Fruit fly (Drosophila melanogaster): ENCODE results near the gene CG7634.

- TF ChIP-seq EcR (GFP tag; optimal IDR thresholded peaks at IDR 0.05) (no peak), usp (GFP tag; optimal IDR thresholded peaks at IDR 0.05) (no peak)
Observed at dm6 chr3L:21534360-21534759, 30.9 kb upstream of the CG7634 start, which contains the start of gene ppk5.

All from whole organism.